Fruit fly (Drosophila melanogaster): ENCODE results near the gene Sol1.
A peak's percentile ranks its signal among the peaks of the same experiment; 100 is the strongest.

Gene Sol1

dm6 chr3R:12406235-12407196 lies 20.5 kb downstream of the Sol1 start, which contains the start of gene CG5167 (continued):
- TF ChIP-seq Chrac-16 (GFP tag; optimal IDR thresholded peaks at IDR 0.05), result peak; percentile 35
- TF ChIP-seq dmrt11E (tag; optimal IDR thresholded peaks at IDR 0.05), result peak; percentile 42
- peak; percentile 39 for TF ChIP-seq CG1603 (tag; optimal IDR thresholded peaks at IDR 0.05)
- peak; percentile 49 for TF ChIP-seq CG17359 (tag; optimal IDR thresholded peaks at IDR 0.05)
- TF ChIP-seq Fer1 (GFP tag; optimal IDR thresholded peaks at IDR 0.05), result peak; percentile 58
- peak; percentile 54; the same call in 1 of the 2 replicates for TF ChIP-seq Drgx (GFP tag; IDR thresholded peaks at IDR 0.05)
- TF ChIP-seq CG7745 (tag; optimal IDR thresholded peaks at IDR 0.05), result no peak
- peak; percentile 43 for TF ChIP-seq Max (GFP tag; optimal IDR thresholded peaks at IDR 0.05)
- no peak for TF ChIP-seq CG18764 (GFP tag; optimal IDR thresholded peaks at IDR 0.05)
- TF ChIP-seq pb (GFP tag; optimal IDR thresholded peaks at IDR 0.05), result no peak
- no peak for TF ChIP-seq btn (GFP tag; optimal IDR thresholded peaks at IDR 0.05)
- TF ChIP-seq Rfx (GFP tag; IDR thresholded peaks at IDR 0.05), result no peak
- TF ChIP-seq BEAF-32 (GFP tag; optimal IDR thresholded peaks at IDR 0.05), result peak; percentile 38
- TF ChIP-seq lmd (GFP tag; IDR thresholded peaks at IDR 0.05), result peak; percentile 16; the same call in 1 of the 2 replicates
- TF ChIP-seq CoRest (tag; optimal IDR thresholded peaks at IDR 0.05), result peak; percentile 45
- TF ChIP-seq CG3995 (GFP tag; optimal IDR thresholded peaks at IDR 0.05), result peak; percentile 51
- peak; percentile 18 for TF ChIP-seq CG12942 (GFP tag; optimal IDR thresholded peaks at IDR 0.05)

- TF ChIP-seq en (GFP tag; optimal IDR thresholded peaks at IDR 0.05), result no peak
- no peak for TF ChIP-seq CG31365 (tag; optimal IDR thresholded peaks at IDR 0.05)
- no peak for TF ChIP-seq sima (GFP tag; optimal IDR thresholded peaks at IDR 0.05)
- no peak for TF ChIP-seq Atf6 (GFP tag; IDR thresholded peaks at IDR 0.05)
- TF ChIP-seq CG6765 (GFP tag; optimal IDR thresholded peaks at IDR 0.05), result no peak
- peak; percentile 26; the same call in 1 of the 2 replicates for TF ChIP-seq Rfx (GFP tag; IDR thresholded peaks at IDR 0.05)
- TF ChIP-seq hb (GFP tag; IDR thresholded peaks at IDR 0.05; ENCODE audit: partially characterized antibody), result no peak
- no peak for TF ChIP-seq p53 (GFP tag; optimal IDR thresholded peaks at IDR 0.05)
- no peak for TF ChIP-seq schlank (tag; optimal IDR thresholded peaks at IDR 0.05)
- peak; percentile 17 for TF ChIP-seq CG8924 (tag; optimal IDR thresholded peaks at IDR 0.05)
- peak; percentile 16 for TF ChIP-seq CG13424 (tag; optimal IDR thresholded peaks at IDR 0.05)
- peak; percentile 76 for TF ChIP-seq trem (tag; optimal IDR thresholded peaks at IDR 0.05)
- TF ChIP-seq Lhr (GFP tag; optimal IDR thresholded peaks at IDR 0.05), result peak; percentile 49
- TF ChIP-seq Ets97D (GFP tag; optimal IDR thresholded peaks at IDR 0.05), result peak; percentile 34
- TF ChIP-seq CG15514 (GFP tag; optimal IDR thresholded peaks at IDR 0.05), result peak; percentile 99
- TF ChIP-seq CG12104 (GFP tag; optimal IDR thresholded peaks at IDR 0.05), result no peak
- TF ChIP-seq amos (GFP tag; IDR thresholded peaks at IDR 0.05; ENCODE audit: partially characterized antibody), result peak; percentile 76
- no peak for TF ChIP-seq peb (GFP tag; IDR thresholded peaks at IDR 0.05)
- TF ChIP-seq BtbVII (GFP tag; optimal IDR thresholded peaks at IDR 0.05), result no peak
- TF ChIP-seq vvl (GFP tag; IDR thresholded peaks at IDR 0.05), result peak; percentile 44; the same call in 1 of the 2 replicates
- peak; percentile 84 for TF ChIP-seq Bgb (GFP tag; IDR thresholded peaks at IDR 0.05; ENCODE audit: partially characterized antibody)
- peak; percentile 31 for TF ChIP-seq Vsx1 (GFP tag; optimal IDR thresholded peaks at IDR 0.05)
- no peak for TF ChIP-seq cg (GFP tag; optimal IDR thresholded peaks at IDR 0.05)
- TF ChIP-seq CG7839 (tag; optimal IDR thresholded peaks at IDR 0.05), result no peak
- TF ChIP-seq kay (GFP tag; optimal IDR thresholded peaks at IDR 0.05), result no peak
- TF ChIP-seq CG13894 (tag; optimal IDR thresholded peaks at IDR 0.05), result peak; percentile 51
- peak; percentile 7 for TF ChIP-seq CG7928 (GFP tag; optimal IDR thresholded peaks at IDR 0.05)
- TF ChIP-seq CG10147 (GFP tag; optimal IDR thresholded peaks at IDR 0.05), result peak; percentile 13
- TF ChIP-seq CG10979 (tag; optimal IDR thresholded peaks at IDR 0.05), result peak; percentile 11
- TF ChIP-seq slou (GFP tag; optimal IDR thresholded peaks at IDR 0.05), result no peak
- TF ChIP-seq CG15073 (GFP tag; optimal IDR thresholded peaks at IDR 0.05), result no peak
Measured at dm6 chr3R:12408160-12408559, 22.1 kb downstream of the Sol1 start, which contains the start of gene CG5196. TSS of gene CG5196 (plus strand) at chr3R:12408316.

All from whole organism, embryonic.